Worm (Caenorhabditis elegans): ENCODE results near the gene sqst-5.

The sqst-5 gene

DNA sequence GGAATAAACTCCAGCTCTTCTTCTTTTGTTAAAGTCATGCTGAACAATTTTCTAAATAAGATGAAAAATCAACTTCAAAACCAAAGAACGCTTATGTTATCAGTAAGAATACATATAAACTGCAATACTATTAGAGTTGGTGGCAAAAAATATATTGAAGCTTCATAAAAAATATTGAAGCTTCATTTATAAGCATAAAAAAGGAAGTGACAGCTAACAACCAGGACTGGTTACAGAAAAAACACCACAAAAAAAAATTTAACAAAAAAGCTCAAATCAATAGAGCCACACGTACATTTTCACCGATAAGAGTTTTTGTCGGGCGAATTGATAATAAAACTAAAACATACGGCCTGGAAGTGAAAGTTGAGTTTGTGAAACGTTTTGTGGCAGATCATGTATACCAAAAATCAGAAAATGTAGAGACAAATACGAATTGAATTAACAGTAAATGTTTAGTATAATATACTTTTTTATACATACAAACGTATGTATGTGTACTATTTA, at the start of gene sqst-5:
Gene sqst-5, minus strand, starts transcription at position 51 of the 507 bp plus-strand sequence.
- no peak for TF ChIP-seq unc-62 (GFP tag; optimal IDR thresholded peaks at IDR 0.05)

DNA sequence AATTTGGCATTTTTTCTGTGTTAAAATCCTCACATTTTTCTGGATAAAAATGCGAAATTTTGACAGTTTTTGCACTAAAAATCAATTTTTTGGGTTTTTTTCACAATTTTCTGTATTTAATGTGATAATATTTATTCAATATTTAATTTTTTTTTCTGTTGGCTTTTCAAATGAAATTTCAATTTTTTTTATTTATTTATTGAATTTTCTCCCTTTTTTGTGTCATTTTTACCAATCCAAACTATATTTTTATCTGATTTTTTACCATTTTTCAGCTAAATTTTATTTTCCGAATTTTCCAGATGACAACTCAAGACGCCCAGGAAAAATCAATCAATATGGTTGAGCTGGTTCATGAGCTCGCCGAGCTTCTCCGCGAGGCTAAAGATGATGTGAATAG, 46.7 kb upstream of the sqst-5 start, which contains the start of gene F40G9.17:
Gene F40G9.17, plus strand, starts transcription at position 301 of the 400 bp plus-strand sequence.
- TF ChIP-seq unc-62 (GFP tag; optimal IDR thresholded peaks at IDR 0.05), result no peak

DNA sequence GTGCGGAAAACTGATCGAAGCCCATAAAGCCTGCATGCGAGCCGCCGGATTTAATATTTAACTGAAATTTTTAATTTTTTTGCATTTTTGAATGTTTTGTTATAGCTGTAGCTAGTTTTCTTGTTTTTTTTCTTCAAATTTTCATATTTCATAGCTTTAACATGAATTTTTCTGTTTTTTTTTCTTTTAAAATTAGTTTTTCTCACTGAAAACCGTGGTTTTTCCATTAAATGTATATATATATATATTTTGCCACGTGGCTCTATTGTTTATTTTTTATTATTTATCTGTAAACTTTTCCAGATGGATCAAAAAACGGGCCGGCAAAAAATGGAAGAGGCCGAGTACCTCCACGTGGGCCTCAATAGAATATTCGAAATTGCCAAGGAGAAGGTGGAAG, 44.4 kb upstream of the sqst-5 start, which contains the start of gene sec-20:
Gene sec-20, plus strand, starts transcription at position 301 of the 400 bp plus-strand sequence.
- TF ChIP-seq unc-62 (GFP tag; optimal IDR thresholded peaks at IDR 0.05), result no peak

DNA sequence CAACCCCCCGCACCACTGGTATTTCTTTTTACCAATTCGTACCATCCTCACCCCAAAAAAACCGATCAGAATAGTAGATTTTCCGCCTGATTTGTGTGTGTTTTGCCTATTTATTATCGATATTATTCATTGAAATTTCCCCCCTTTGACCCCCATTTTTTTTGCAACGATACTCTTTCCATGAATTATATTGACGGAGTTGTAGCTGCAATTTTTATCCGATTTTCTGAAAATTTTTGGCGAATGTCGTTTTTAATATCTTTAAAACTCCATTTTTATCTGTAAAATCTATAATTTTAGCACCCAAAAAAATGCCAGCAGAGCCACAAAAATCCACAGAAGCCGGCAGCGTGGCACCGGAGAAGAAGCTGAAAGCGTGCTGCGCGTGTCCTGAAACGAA, 43.3 kb upstream of the sqst-5 start, which contains the start of gene cox-17:
Gene cox-17, plus strand, starts transcription at position 301 of the 400 bp plus-strand sequence.
- no peak for TF ChIP-seq unc-62 (GFP tag; optimal IDR thresholded peaks at IDR 0.05)

DNA sequence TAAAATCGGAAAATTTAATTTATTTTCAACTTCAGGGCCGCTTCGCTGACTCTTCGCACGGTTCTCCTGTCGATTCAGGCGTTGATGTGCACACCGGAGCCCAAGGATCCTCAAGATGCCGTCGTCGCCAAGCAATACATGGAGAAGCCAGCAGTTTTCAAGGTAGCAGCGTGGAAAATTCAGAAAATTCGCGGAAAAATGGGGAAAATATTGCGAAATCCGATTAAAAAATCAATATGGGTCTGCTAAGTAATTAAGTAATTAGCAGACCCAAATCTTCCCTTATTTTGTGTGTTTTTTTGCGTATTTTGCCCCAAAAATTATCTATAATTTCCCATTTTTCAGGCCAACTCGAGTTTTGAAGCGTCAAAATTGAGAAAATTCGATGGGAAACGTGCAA, 41.9 kb upstream of the sqst-5 start:
- no peak for TF ChIP-seq unc-62 (GFP tag; optimal IDR thresholded peaks at IDR 0.05)

DNA sequence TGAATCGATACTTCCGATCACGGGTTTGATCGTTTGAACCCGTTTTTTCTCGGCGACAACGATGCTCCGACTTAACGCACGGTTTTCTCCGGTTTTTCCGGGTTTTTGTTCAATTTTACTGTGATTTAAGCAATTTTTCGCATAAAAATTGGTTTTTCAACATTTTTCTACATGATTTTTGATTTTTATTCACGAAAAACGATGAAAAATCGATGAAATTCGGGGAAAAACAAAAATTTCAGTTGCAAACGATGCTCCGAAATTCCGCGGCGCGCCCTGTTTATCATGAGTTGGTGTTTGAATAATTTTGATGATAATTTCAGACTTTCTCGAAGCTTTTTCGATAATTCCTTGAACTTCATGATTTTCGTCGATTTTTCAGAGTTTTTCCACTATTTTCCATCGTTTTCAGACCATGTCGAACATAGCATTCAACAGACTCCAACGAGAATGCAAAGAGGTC, 41.0 kb upstream of the sqst-5 start, which contains the start of gene ubc-20:
Gene ubc-20, plus strand, starts transcription at position 413 of the 463 bp plus-strand sequence.
- TF ChIP-seq unc-62 (GFP tag; optimal IDR thresholded peaks at IDR 0.05), result no peak

DNA sequence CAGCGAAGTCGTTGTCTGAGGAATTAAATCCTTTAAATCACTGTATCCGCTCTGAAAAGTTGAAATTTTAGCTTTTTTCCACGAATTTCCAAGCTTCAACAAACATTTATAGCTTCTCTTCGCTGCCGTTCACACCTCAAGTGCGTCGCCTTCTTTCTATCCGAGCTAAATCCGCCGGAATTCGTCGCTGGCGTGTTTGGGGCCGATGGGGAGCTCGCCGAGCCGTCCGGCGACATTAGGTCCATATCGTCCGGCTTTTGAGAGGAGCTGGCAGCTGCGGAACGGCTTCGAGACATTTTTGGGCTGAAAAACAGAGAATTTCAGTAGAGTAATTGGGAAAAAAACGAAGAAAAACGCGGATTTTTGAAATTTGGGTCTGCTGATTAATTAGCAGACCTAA, 40.4 kb upstream of the sqst-5 start, which contains the start of gene mxl-2:
Gene mxl-2, minus strand, starts transcription at position 303 of the 400 bp plus-strand sequence.
- no peak for TF ChIP-seq unc-62 (GFP tag; optimal IDR thresholded peaks at IDR 0.05)

DNA sequence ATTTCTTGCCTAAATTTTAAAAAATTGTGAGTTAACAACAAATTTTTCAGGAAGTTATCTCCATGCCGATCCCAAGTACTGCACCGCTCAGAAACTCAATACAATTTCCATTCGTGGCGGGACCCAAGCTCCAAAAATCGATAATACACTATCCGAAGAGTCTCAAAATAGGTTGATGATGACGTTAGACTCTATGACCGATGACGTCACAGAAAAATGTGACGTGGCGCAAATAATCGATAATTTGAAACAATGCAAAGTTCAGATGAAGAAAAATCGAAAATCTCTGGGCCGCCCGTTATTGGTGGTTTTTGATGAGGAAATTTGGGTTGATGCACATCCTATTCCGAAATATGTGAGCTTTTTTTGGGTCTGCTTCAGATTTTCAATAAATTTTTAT, 36.9 kb upstream of the sqst-5 start:
- TF ChIP-seq unc-62 (GFP tag; optimal IDR thresholded peaks at IDR 0.05), result no peak

DNA sequence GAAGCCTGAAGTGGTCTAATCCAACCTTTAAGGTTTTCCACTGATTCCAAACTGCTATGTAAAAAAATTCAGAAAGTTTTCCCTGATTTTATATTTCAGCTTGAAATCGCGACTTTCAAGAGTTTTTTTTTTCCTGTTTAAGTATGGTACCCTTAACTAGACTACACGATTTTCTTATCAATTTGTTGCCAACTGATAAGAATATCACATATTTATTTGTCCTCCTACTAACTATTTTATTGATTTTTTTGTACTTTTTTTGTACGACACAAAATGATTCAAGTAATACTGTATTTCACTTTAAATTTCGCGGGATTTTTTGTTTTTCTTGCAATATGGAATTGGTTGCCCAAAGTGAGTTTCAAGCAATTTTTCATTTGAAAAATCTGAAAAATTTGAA, 35.7 kb upstream of the sqst-5 start:
- TF ChIP-seq unc-62 (GFP tag; optimal IDR thresholded peaks at IDR 0.05), result no peak

DNA sequence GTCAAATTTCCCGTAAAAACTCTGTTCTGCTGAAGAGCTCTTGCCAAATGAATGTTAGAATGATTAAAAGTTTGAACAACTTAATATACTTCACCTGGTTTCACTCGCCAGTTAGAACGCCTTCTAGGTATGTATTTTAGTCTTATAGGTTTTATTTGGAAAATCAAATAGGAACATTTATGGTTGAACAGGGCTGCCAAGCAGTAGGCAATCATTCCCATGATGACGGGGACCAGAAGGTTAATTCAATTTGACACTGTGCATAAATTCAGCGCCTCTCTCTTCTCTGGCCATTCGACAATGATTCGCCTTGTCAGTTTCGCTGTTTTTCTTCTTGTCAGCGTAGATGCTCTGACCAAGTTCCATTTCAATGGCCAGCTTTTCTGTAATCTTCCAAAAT, 34.7 kb upstream of the sqst-5 start, which contains the start of gene F40G9.15:
Gene F40G9.15, plus strand, starts transcription at position 301 of the 400 bp plus-strand sequence.
- TF ChIP-seq unc-62 (GFP tag; optimal IDR thresholded peaks at IDR 0.05), result no peak

DNA sequence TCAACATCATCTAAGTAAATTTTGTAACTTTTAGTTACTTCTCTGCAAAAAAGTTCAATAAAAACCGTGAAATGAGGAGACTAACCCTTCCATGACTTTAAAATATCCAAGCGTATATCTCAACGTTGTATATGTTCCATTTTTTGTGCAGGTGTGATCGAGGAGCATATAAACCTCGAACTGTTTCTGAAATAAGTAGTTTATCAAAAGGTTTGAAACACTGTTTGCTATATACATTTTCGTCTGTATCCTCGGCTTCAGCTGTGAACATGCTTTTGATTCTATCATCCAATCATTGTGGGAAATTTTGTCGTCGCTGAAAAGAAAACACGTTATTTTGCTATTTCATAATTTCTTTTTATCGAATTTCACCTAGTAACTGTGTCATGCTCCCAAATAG, 33.5 kb upstream of the sqst-5 start, which contains the start of gene F40G9.5:
Gene F40G9.5, plus strand, starts transcription at position 301 of the 400 bp plus-strand sequence.
- no peak for TF ChIP-seq unc-62 (GFP tag; optimal IDR thresholded peaks at IDR 0.05)

DNA sequence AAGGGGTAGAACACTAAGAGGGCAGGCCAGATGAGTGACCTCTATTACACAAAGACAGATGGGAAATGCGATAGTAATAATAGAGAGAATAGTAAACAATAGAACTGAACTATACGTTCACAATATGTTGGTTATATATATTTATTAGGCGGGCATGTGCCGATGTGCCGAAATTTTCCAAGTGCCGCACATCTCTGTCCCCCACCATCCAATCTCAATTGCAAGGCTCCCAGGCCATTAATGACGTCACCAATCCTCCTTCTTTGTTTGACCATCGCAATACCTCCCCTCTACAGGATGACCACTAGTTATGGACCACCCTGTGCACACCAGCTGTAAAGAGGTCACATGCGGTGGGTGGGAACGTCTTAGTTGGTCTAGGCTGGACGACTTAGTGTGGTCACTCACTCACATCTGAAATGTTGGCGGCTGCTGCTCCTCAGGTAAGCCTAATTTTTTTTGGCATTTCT, 31.7 kb upstream of the sqst-5 start, which contains the start of gene F40G9.6:
Gene F40G9.6, plus strand, starts transcription at position 420 of the 470 bp plus-strand sequence.
- TF ChIP-seq unc-62 (GFP tag; optimal IDR thresholded peaks at IDR 0.05), result no peak

DNA sequence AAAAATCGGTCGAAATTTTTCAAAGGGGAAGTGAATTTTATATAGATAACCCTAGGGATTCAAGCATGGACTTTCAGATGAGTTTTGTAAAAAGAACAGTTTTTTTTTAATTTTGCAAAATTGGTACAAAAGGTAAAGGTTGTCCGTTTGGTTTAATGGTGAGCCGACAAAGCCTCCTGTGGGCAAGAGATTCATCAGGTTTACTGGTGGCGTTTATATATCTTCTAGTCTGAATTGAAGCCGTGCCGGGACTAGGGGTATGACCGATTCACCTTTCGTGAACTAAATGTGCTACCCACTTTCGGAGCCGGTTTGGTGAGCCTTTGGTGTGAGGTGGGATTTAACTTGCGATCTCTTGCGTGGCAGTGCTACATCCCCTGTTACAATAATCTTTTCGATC, 30.7 kb upstream of the sqst-5 start:
- no peak for TF ChIP-seq unc-62 (GFP tag; optimal IDR thresholded peaks at IDR 0.05)

DNA sequence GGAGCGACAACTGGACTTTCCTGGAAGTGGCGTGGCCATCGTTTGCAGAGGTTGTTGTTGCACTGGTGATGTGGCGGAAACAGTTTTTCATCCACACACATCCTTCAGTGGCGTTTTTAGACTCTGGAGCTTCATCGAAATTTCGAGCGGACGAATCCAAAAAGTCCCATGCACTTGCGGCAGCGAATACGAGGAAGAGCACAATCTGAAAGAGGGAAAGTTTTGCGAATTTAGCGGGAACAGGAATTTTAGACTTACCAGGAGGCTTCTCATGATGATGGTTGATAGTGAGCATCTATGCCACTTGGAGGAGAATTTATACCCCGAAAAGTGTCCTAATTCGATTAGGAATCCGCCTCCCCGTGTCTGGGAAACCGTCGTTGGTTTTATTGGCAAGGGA, 30.3 kb upstream of the sqst-5 start, which contains the start of gene F40G9.14:
Gene F40G9.14, minus strand, starts transcription at position 101 of the 400 bp plus-strand sequence.
- TF ChIP-seq unc-62 (GFP tag; optimal IDR thresholded peaks at IDR 0.05), result no peak

DNA sequence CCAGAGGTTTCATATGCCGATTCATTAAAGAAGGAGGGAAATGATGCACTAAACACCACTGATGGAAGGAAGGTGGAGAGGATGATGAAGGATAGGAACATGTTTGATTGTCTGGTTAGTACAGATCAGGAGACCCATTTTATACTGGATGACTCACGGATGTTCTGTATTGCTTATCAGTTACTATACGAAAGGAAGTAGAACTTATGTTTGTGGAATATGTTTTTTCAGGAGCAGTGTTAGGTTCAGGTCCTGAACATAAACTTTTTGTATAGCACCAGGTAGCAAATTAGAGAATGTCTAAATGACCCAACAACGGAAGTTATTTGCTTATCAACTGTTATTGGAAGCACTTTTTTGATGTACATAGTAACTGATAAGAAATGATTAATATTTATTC, 28.3 kb upstream of the sqst-5 start, which contains the start of gene clec-148:
Gene clec-148, minus strand, starts transcription at position 101 of the 400 bp plus-strand sequence.
- TF ChIP-seq unc-62 (GFP tag; optimal IDR thresholded peaks at IDR 0.05), result no peak

DNA sequence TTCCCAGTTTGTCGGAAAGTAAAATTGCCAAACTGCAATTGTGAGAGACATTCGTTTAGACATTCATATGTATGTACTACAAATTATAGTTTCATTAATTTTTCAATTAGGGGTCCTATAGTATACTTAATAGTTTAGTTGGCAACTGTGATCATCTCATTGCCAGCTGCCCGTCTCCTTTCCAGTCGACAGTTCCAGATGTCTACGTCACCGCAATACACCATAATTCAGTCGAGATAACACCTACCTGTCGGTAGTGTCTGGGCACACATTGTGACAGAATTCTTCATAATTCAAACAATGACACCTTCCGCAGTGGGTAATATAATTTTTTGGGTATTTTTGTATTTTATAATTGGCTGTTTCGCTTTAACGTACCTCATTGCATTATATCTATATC, 26.1 kb upstream of the sqst-5 start, which contains the start of gene F40G9.19:
Gene F40G9.19, plus strand, starts transcription at position 301 of the 400 bp plus-strand sequence.
- TF ChIP-seq unc-62 (GFP tag; optimal IDR thresholded peaks at IDR 0.05), result no peak

DNA sequence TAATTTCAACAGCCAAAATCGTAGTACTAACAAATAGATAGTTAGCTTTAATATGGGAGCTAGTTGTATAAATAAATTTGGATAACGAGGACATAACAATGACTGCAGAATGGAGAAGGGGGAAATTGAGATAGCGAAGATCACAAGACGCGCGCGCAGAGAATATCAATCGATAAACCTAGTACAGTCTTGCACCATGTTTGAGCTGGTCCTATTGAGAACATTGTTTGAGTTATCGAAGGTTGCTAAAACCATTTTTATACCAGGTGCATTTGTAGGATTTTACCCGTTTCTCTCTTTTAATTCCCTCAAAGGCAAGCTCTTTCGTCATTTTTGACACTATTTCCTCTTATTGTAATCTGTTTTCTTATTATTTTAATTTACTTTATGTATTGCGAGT, 24.2 kb upstream of the sqst-5 start, which contains the start of the genes F40G9.9 and F40G9.12:
Gene F40G9.9, minus strand, starts transcription at position 101 of the 400 bp plus-strand sequence.
Gene F40G9.12, plus strand, starts transcription at position 231 of the 400 bp plus-strand sequence.
- TF ChIP-seq unc-62 (GFP tag; optimal IDR thresholded peaks at IDR 0.05), result no peak

Measured in whole organism, dauer.